Fruit fly (Drosophila melanogaster) whole organism, pupa: Measurements from ENCODE around the gene CG14312.

Source experiments
- CG10348 ChIP-seq: fragments of 200-800 bp; sonication (Bioruptor generic); IDR thresholded peaks from 2 replicates; pipeline ENCODE4 v1.3.6; 2022; ENCODE audit warnings: missing biosample characterization, missing genetic modification characterization
- CG14655 ChIP-seq: fragments of 200-800 bp; sonication (Bioruptor generic); optimal IDR thresholded peaks from 3 replicates; lab custom pipeline; 2017; ENCODE audit warnings: mild to moderate bottlenecking, missing biosample characterization, missing genetic modification reagents, missing genetic modification characterization
- CG17806 ChIP-seq: fragments of 200-800 bp; sonication (Bioruptor generic); optimal IDR thresholded peaks from 2 replicates; lab custom pipeline; 2018; ENCODE audit warnings: missing biosample characterization, mild to moderate bottlenecking, missing genetic modification characterization, moderate library complexity
- CG32121 ChIP-seq: fragments of 200-800 bp; sonication (Bioruptor generic); IDR thresholded peaks from 2 replicates; pipeline ENCODE4 v1.3.6; 2022; ENCODE audit warnings: missing biosample characterization, missing genetic modification characterization
- CG34367 ChIP-seq: fragments of 200-800 bp; sonication (Bioruptor generic); optimal IDR thresholded peaks from 2 replicates; lab custom pipeline; 2018; ENCODE audit warnings: missing biosample characterization, mild to moderate bottlenecking, missing genetic modification characterization
- CG8159 ChIP-seq: fragments of 200-800 bp; sonication (Bioruptor generic); optimal IDR thresholded peaks from 3 replicates; lab custom pipeline; 2018; ENCODE audit warnings: missing biosample characterization, mild to moderate bottlenecking, missing genetic modification characterization, moderate library complexity
- CG8301 ChIP-seq: fragments of 200-800 bp; sonication (Bioruptor generic); optimal IDR thresholded peaks from 2 replicates; lab custom pipeline; 2018; ENCODE audit warnings: missing biosample characterization, mild to moderate bottlenecking, missing genetic modification characterization
- CG9948 ChIP-seq: fragments of 200-800 bp; sonication (Bioruptor generic); optimal IDR thresholded peaks from 2 replicates; lab custom pipeline; 2018; ENCODE audit warnings: missing biosample characterization, mild to moderate bottlenecking, missing genetic modification characterization, moderate library complexity
- D1 ChIP-seq: fragments of 200-800 bp; sonication (Bioruptor generic); optimal IDR thresholded peaks from 2 replicates; lab custom pipeline; 2018; ENCODE audit warnings: missing biosample characterization, mild to moderate bottlenecking, missing genetic modification characterization, moderate library complexity
- EcR ChIP-seq: fragments of 200-800 bp; sonication (Bioruptor generic); optimal IDR thresholded peaks from 3 replicates; lab custom pipeline; 2019; ENCODE audit warnings: missing biosample characterization, missing genetic modification characterization, mild to moderate bottlenecking, moderate library complexity, missing genetic modification reagents
- Ets98B ChIP-seq: fragments of 200-800 bp; sonication (Bioruptor generic); IDR thresholded peaks from 2 replicates; pipeline ENCODE4 v1.3.6; 2022; ENCODE audit warnings: missing biosample characterization, missing genetic modification characterization
- Pif1A ChIP-seq: fragments of 200-800 bp; sonication (Bioruptor generic); optimal IDR thresholded peaks from 3 replicates; lab custom pipeline; 2016; ENCODE audit warnings: missing biosample characterization, missing genetic modification characterization
- fd96Ca ChIP-seq: fragments of 200-800 bp; sonication (Bioruptor generic); IDR thresholded peaks from 3 replicates; pipeline ENCODE4 v1.3.6; 2022; ENCODE audit warnings: missing biosample characterization, missing genetic modification characterization
- gl ChIP-seq: fragments of 200-800 bp; sonication (Bioruptor generic); optimal IDR thresholded peaks from 2 replicates; lab custom pipeline; 2018; ENCODE audit warnings: missing biosample characterization, mild to moderate bottlenecking, missing genetic modification characterization

DNA sequence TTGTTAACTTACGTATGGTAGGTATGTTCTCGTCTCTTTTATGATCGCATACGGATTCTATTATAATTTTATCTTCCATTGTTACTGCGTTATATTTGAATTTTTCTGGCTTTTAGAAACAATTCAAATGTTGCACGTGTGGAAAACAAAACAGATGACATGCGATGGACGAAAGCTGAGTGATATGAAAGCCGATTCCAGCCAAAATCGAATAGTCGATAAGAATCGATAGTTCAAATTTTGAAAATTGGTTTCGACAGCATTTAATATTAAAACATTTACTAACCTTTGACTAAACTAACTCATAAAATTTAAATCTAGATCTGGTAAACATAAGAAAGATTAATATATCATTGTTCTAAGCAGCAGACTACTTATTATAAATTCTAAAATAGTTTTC, 18.2 kb upstream of the CG14312 start, which contains the start of gene Polr1E:
- TF ChIP-seq CG14655 (GFP tag; lab: Kevin White, UChicago) (no peak), gl (tag; lab: Kevin White, UChicago) (no peak), D1 (peak; percentile 76), Ets98B (GFP tag; lab: Robert Waterston, UW) (no peak), CG32121 (GFP tag; lab: Robert Waterston, UW) (no peak), Pif1A (GFP tag; lab: Kevin White, UChicago) (no peak), CG8301 (tag; lab: Kevin White, UChicago) (no peak), CG34367 (tag; lab: Kevin White, UChicago) (no peak), CG10348 (GFP tag; lab: Robert Waterston, UW) (no peak), EcR (GFP tag; lab: Kevin White, UChicago) (no peak), CG8159 (tag; lab: Kevin White, UChicago) (no peak), CG9948 (tag; lab: Kevin White, UChicago) (no peak), CG17806 (tag; lab: Kevin White, UChicago) (no peak), fd96Ca (no peak)
